Fruit fly (Drosophila melanogaster): ENCODE data around the gene CG18787.
A peak's percentile ranks its signal among the peaks of the same experiment; 100 is the strongest.

Gene CG18787

dm6 chr2L:11987945-11988344 lies 11.2 kb downstream of the CG18787 start, which contains the start of the genes CG6686 and CG34163 (continued):
- TF ChIP-seq CG10267 (tag; optimal IDR thresholded peaks at IDR 0.05) (peak; percentile 49), CrebB (tag; optimal IDR thresholded peaks at IDR 0.05) (no peak), corto (GFP tag; optimal IDR thresholded peaks at IDR 0.05) (no peak), bab2 (GFP tag; optimal IDR thresholded peaks at IDR 0.05) (peak; percentile 41), CG16813 (GFP tag; IDR thresholded peaks at IDR 0.05; ENCODE audit: partially characterized antibody) (no peak), CG18619 (GFP tag; optimal IDR thresholded peaks at IDR 0.05) (no peak), ci (GFP tag; IDR thresholded peaks at IDR 0.05) (no peak), lola (GFP tag; optimal IDR thresholded peaks at IDR 0.05) (no peak), CG11085 (GFP tag; IDR thresholded peaks at IDR 0.05) (no peak), CG11695 (GFP tag; IDR thresholded peaks at IDR 0.05) (no peak), her (GFP tag; optimal IDR thresholded peaks at IDR 0.05) (no peak), HLH3B (GFP tag; IDR thresholded peaks at IDR 0.05) (no peak), Xbp1 (GFP tag; optimal IDR thresholded peaks at IDR 0.05) (peak; percentile 61), sd (tag; optimal IDR thresholded peaks at IDR 0.05) (no peak), CG13424 (tag; optimal IDR thresholded peaks at IDR 0.05) (peak; percentile 23), bsh (GFP tag; optimal IDR thresholded peaks at IDR 0.05) (peak in 1 of 2 experiments; percentile 14), CG3726 (GFP tag; IDR thresholded peaks at IDR 0.05) (no peak), CG15479 (GFP tag; optimal IDR thresholded peaks at IDR 0.05) (no peak), Gsc (GFP tag; IDR thresholded peaks at IDR 0.05) (no peak), Bteb2 (GFP tag; optimal IDR thresholded peaks at IDR 0.05) (peak; percentile 34), CG3838 (GFP tag; optimal IDR thresholded peaks at IDR 0.05) (peak; percentile 7), Dll (GFP tag; IDR thresholded peaks at IDR 0.05; ENCODE audit: partially characterized antibody) (0 out of 4 replicates have a peak, but pooled peaks have one; percentile 35), dmrt99B (tag; optimal IDR thresholded peaks at IDR 0.05) (no peak), insv (GFP tag; optimal IDR thresholded peaks at IDR 0.05) (peak in 1 of 2 experiments; percentile 3), Ada2b (GFP tag; IDR thresholded peaks at IDR 0.05) (peak; percentile 26; the same call in 1 of the 2 replicates), Dbx (GFP tag; IDR thresholded peaks at IDR 0.05) (no peak), run (tag; optimal IDR thresholded peaks at IDR 0.05) (no peak), Side (GFP tag; optimal IDR thresholded peaks at IDR 0.05) (no peak), D (optimal IDR thresholded peaks at IDR 0.05) (no peak), D (GFP tag; optimal IDR thresholded peaks at IDR 0.05) (no peak), CG11723 (GFP tag; optimal IDR thresholded peaks at IDR 0.05) (no peak), Taf1 (GFP tag; IDR thresholded peaks at IDR 0.05) (no peak), jing (GFP tag; optimal IDR thresholded peaks at IDR 0.05) (no peak), so (GFP tag; IDR thresholded peaks at IDR 0.05) (no peak), CG34376 (GFP tag; optimal IDR thresholded peaks at IDR 0.05) (peak; percentile 17)

- TF ChIP-seq Kr (GFP tag; optimal IDR thresholded peaks at IDR 0.05) (no peak), exex (tag; optimal IDR thresholded peaks at IDR 0.05) (peak; percentile 59)
Measured at dm6 chr2L:11981210-11981609, 17.9 kb downstream of the CG18787 start, which contains the start of gene CG16965. Gene CG16965, plus strand, starts transcription at chr2L:11981591.

- TF ChIP-seq dan (GFP tag; IDR thresholded peaks at IDR 0.05) (no peak), CG15479 (GFP tag; optimal IDR thresholded peaks at IDR 0.05) (no peak), CG9215 (GFP tag; IDR thresholded peaks at IDR 0.05) (no peak), row (GFP tag; IDR thresholded peaks at IDR 0.05) (peak; percentile 36; the same call in 1 of the 3 replicates), CG17359 (tag; optimal IDR thresholded peaks at IDR 0.05) (peak; percentile 13), CG2712 (tag; optimal IDR thresholded peaks at IDR 0.05) (peak; percentile 59), NC2β (GFP tag; optimal IDR thresholded peaks at IDR 0.05) (no peak), grau (tag; optimal IDR thresholded peaks at IDR 0.05) (peak; percentile 27), CG1603 (tag; optimal IDR thresholded peaks at IDR 0.05) (peak; percentile 29), Antp (GFP tag; optimal IDR thresholded peaks at IDR 0.05) (no peak), CG7839 (tag; optimal IDR thresholded peaks at IDR 0.05) (peak; percentile 11), CG16815 (GFP tag; optimal IDR thresholded peaks at IDR 0.05) (peak; percentile 25), slou (GFP tag; optimal IDR thresholded peaks at IDR 0.05) (no peak), HmgZ (tag; optimal IDR thresholded peaks at IDR 0.05) (no peak), CG3847 (GFP tag; IDR thresholded peaks at IDR 0.05) (no peak)
Measured at dm6 chr2L:11980075-11980474, 19.1 kb downstream of the CG18787 start.

All from whole organism, embryonic.